Worm (Caenorhabditis elegans): Measurements from ENCODE around the gene rad-23.

rad-23 gene

ce11 chrII:11688011-11688410 lies 35.5 kb upstream of the rad-23 start:
- no peak for TF ChIP-seq snpc-4 (tag; optimal IDR thresholded peaks at IDR 0.05)
- no peak for TF ChIP-seq zfp-2 (tag; optimal IDR thresholded peaks at IDR 0.05)
- TF ChIP-seq R02D3.7 (tag; optimal IDR thresholded peaks at IDR 0.05): no peak
- TF ChIP-seq tra-1 (GFP tag; IDR thresholded peaks at IDR 0.05): no peak
- no peak for TF ChIP-seq cey-2 (tag; optimal IDR thresholded peaks at IDR 0.05; ENCODE audit: borderline replicate concordance, insufficient read depth)
- TF ChIP-seq nhr-10 (tag; optimal IDR thresholded peaks at IDR 0.05): no peak
- TF ChIP-seq madf-9 (GFP tag; conservative IDR thresholded peaks at IDR 0.05): no peak
- TF ChIP-seq vab-7 (GFP tag; IDR thresholded peaks at IDR 0.05): no peak
- no peak for TF ChIP-seq mxl-3 (GFP tag; optimal IDR thresholded peaks at IDR 0.05)
- TF ChIP-seq mdt-29 (GFP tag; IDR thresholded peaks at IDR 0.05): no peak
- TF ChIP-seq madf-5 (GFP tag; IDR thresholded peaks at IDR 0.05): no peak
- TF ChIP-seq aha-1 (tag): no peak
- no peak for TF ChIP-seq daf-12 (tag; optimal IDR thresholded peaks at IDR 0.05)
- TF ChIP-seq zfp-3 (GFP tag; conservative IDR thresholded peaks at IDR 0.05): no peak
- no peak for TF ChIP-seq daf-19 (GFP tag; conservative IDR thresholded peaks at IDR 0.05)
- TF ChIP-seq mep-1 (tag; optimal IDR thresholded peaks at IDR 0.05): no peak
- TF ChIP-seq unc-130 (GFP tag; optimal IDR thresholded peaks at IDR 0.05): no peak
- TF ChIP-seq saeg-2 (GFP tag; IDR thresholded peaks at IDR 0.05): no peak
- TF ChIP-seq hmg-1.1 (GFP tag; IDR thresholded peaks at IDR 0.05): 0 out of 2 replicates have a peak, but pooled peaks have one; percentile 19
- no peak for TF ChIP-seq nhr-111 (GFP tag; optimal IDR thresholded peaks at IDR 0.05)
- TF ChIP-seq mes-2 (tag; optimal IDR thresholded peaks at IDR 0.05; ENCODE audit: poor library complexity, severe bottlenecking): peak; percentile 3
- no peak for TF ChIP-seq F26F4.8 (GFP tag; conservative IDR thresholded peaks at IDR 0.05)
- TF ChIP-seq ces-1 (GFP tag; optimal IDR thresholded peaks at IDR 0.05): no peak
- TF ChIP-seq nhr-25 (tag; optimal IDR thresholded peaks at IDR 0.05; ENCODE audit: borderline replicate concordance, insufficient read depth): no peak
- TF ChIP-seq aly-2 (tag; optimal IDR thresholded peaks at IDR 0.05): no peak
- TF ChIP-seq sdz-12 (GFP tag; optimal IDR thresholded peaks at IDR 0.05): no peak
- no peak for TF ChIP-seq egl-43 (GFP tag; IDR thresholded peaks at IDR 0.05)
- TF ChIP-seq spr-1 (tag; optimal IDR thresholded peaks at IDR 0.05): no peak
- TF ChIP-seq hlh-30 (tag; optimal IDR thresholded peaks at IDR 0.05; ENCODE audit: insufficient read depth): peak; percentile 40
- TF ChIP-seq dmd-8 (GFP tag; IDR thresholded peaks at IDR 0.05): no peak
- peak in 1 of 2 experiments; percentile 11 for TF ChIP-seq mdl-1 (tag; optimal IDR thresholded peaks at IDR 0.05)

- no peak for TF ChIP-seq zfp-3 (GFP tag; conservative IDR thresholded peaks at IDR 0.05)
- no peak for TF ChIP-seq attf-4 (tag; optimal IDR thresholded peaks at IDR 0.05)
- no peak for TF ChIP-seq ceh-20 (GFP tag; IDR thresholded peaks at IDR 0.05)
- no peak for TF ChIP-seq aha-1 (tag)
- TF ChIP-seq unc-39 (tag; optimal IDR thresholded peaks at IDR 0.05): no peak
- TF ChIP-seq fos-1 (tag; optimal IDR thresholded peaks at IDR 0.05): no peak
- TF ChIP-seq nhr-41 (GFP tag; IDR thresholded peaks at IDR 0.05): no peak
- TF ChIP-seq dmd-6 (GFP tag; IDR thresholded peaks at IDR 0.05): no peak
- TF ChIP-seq nhr-48 (tag; optimal IDR thresholded peaks at IDR 0.05): no peak
- TF ChIP-seq lin-39 (tag; optimal IDR thresholded peaks at IDR 0.05): no peak
- no peak for TF ChIP-seq nhr-111 (GFP tag; optimal IDR thresholded peaks at IDR 0.05)
- TF ChIP-seq spr-1 (tag; optimal IDR thresholded peaks at IDR 0.05): no peak
- no peak for TF ChIP-seq fkh-10 (GFP tag; optimal IDR thresholded peaks at IDR 0.05)
- no peak for TF ChIP-seq mxl-3 (GFP tag; optimal IDR thresholded peaks at IDR 0.05)
Observed at ce11 chrII:11685177-11685576, 32.6 kb upstream of the rad-23 start, which contains the start of gene C47D12.5. TSS of gene C47D12.5 (minus strand) at chrII:11685277.

All from whole organism, L4 larva.